Fruit fly (Drosophila melanogaster) Kc167 (cell line): ENCODE data around the gene CG14787.

ENCODE experiments used
- Myc ChIP-seq: fragments of >200 bp; optimal IDR thresholded peaks from 2 replicates; lab custom pipeline; 2017; ENCODE audit warnings: missing external identifiers
- Sin3A ChIP-seq: fragments of >200 bp; optimal IDR thresholded peaks from 2 replicates; lab custom pipeline; 2018; ENCODE audit warnings: missing external identifiers
- h ChIP-seq: fragments of >200 bp; optimal IDR thresholded peaks from 3 replicates; lab custom pipeline; 2018; ENCODE audit warnings: missing external identifiers
- insv ChIP-seq: fragments of >200 bp; optimal IDR thresholded peaks from 3 replicates; lab custom pipeline; 2018; ENCODE audit warnings: missing external identifiers
- psq ChIP-seq: fragments of >200 bp; optimal IDR thresholded peaks from 2 replicates; lab custom pipeline; 2017; ENCODE audit warnings: missing external identifiers
- ttk ChIP-seq: sonication (Bioruptor generic); optimal IDR thresholded peaks from 2 replicates; lab custom pipeline; 2017; ENCODE audit warnings: missing external identifiers

The CG14787 gene

DNA sequence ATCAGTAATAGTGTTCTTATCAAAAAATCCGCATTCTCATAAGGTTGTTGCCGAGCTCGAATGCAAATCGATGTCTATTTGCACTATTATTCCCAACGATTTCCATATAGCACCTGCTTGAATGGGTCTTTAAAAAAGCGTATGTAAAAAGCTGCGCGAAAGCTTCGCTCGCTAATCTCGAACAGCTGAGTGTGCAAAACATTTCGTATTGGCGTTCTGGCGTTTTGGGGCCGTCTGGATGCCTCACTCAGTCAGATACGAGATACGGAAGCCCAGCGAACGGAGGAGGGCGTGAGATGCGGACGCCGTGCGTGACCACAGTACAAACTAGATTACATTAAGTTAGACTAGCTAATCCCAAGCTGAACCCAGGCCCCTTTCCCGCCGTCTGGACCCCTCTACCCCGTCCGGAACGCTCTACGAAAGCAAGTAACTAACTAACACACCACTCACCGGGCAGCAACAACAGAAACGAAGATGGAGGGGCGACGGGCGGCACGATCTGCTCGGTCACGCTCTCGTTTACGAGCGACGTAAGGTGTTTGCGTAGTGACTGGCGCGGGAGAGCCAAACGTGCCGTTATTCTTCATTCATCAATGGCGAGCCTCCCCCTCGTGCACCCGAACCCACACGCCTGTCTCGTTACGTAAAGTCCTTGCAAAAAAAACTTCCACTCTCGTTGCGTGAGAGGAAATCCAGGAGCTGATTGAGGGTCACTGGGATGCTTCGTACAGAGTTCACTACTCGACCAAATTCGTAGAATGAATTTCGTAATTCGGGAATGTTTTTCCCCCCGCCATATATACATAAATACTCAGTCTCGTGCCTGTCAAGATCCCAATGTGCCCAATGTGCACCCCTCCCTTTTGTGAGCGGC is 5.3 kb upstream of the CG14787 start:
- no peak for TF ChIP-seq Myc (lab: Kevin White, UChicago)
- no peak for TF ChIP-seq ttk (lab: Kevin White, UChicago)
- no peak for TF ChIP-seq psq (lab: Kevin White, UChicago)
- no peak for TF ChIP-seq h (lab: Kevin White, UChicago)
- no peak for TF ChIP-seq Sin3A (lab: Kevin White, UChicago)
- no peak for TF ChIP-seq insv (lab: Kevin White, UChicago)

dm6 chrX:1465707-1466504 is 4.4 kb upstream of the CG14787 start, which contains the start of the genes O-fut2 and CG14777:
Gene O-fut2 (minus strand): TSS chrX:1465996.
Gene CG14777 (plus strand): TSS chrX:1466134.
- TF ChIP-seq insv (lab: Kevin White, UChicago) (no peak), psq (lab: Kevin White, UChicago) (no peak), ttk (lab: Kevin White, UChicago) (no peak), Myc (lab: Kevin White, UChicago) (no peak), Sin3A (lab: Kevin White, UChicago) (no peak), h (lab: Kevin White, UChicago) (no peak)

DNA sequence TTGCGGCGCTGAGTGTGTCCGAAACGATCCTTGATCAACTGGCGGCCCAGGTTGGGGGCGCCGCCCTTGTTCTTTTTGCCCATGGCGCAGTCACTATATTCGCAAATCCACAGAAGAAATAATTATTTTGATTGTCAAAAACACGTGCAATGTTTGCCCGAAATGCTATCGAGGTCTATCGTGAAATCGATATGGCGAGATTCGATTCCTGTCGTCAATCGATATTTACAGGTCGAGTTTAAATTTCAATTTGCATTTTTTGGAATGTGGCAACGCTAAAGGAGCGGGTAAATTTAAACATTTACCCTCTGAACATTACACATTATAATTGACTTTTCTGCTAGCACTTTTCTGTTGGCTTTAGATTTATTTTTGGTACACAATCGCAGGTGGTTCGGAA is 2.6 kb upstream of the CG14787 start, which contains the start of gene Ns3:
Gene Ns3 (minus strand): TSS at position 188 of the 400 bp plus-strand sequence.
- TF ChIP-seq Myc (lab: Kevin White, UChicago) (no peak), psq (lab: Kevin White, UChicago) (no peak), insv (lab: Kevin White, UChicago) (no peak), Sin3A (lab: Kevin White, UChicago) (no peak), h (lab: Kevin White, UChicago) (no peak), ttk (lab: Kevin White, UChicago) (no peak)

dm6 chrX:1460278-1460872 is 1.1 kb downstream of the CG14787 start, which contains the start of gene Lrpprc2:
Gene Lrpprc2 (minus strand): TSS chrX:1460617.
- TF ChIP-seq insv (lab: Kevin White, UChicago) (no peak), ttk (lab: Kevin White, UChicago) (no peak), Sin3A (lab: Kevin White, UChicago) (no peak), h (lab: Kevin White, UChicago) (no peak), psq (lab: Kevin White, UChicago) (no peak), Myc (lab: Kevin White, UChicago) (no peak)

DNA sequence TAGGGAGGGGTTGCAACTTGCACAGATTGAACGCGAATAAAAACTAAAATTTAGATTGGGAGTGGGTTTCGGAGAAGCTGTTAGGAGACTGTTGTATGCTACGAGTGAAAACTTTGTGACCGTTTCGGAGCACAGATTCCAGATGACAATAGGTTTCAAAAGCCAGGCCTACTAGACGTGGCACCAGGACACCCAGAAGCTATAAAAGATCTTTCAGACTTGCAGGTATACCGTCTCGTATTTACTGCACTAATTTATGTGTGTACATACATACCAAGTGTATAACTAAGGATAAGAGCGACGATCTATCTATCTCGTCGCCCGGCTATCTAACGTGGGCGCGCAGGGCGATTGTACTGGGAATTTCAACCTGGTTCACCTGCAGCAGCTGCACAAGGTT is 4.5 kb downstream of the CG14787 start, which contains the start of gene CG14785:
Gene CG14785 (minus strand): TSS at position 101 of the 400 bp plus-strand sequence.
- TF ChIP-seq Sin3A (lab: Kevin White, UChicago) (no peak), insv (lab: Kevin White, UChicago) (no peak), ttk (lab: Kevin White, UChicago) (no peak), Myc (lab: Kevin White, UChicago) (no peak), psq (lab: Kevin White, UChicago) (no peak), h (lab: Kevin White, UChicago) (no peak)

DNA sequence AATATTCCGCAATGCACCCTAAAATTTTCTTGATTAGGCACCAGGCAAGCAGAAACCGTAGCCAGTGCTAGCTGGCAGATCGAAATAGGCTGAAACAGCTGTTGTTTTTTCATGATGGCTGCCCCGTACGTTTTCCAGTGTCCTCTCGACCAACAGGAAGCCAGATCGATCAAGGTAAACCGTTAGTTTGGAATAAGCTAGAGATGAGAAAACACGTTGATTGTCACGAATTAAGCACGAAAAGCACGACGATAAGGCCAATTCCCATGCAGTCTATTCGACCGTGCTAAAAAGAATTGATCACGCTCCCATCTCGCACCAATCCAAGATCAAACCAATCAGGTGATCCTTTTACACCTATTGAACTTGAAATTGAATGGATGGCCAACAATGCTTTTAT is 6.6 kb downstream of the CG14787 start:
- no peak for TF ChIP-seq ttk (lab: Kevin White, UChicago)
- TF ChIP-seq Sin3A (lab: Kevin White, UChicago) = no peak
- TF ChIP-seq insv (lab: Kevin White, UChicago) = no peak
- no peak for TF ChIP-seq psq (lab: Kevin White, UChicago)
- TF ChIP-seq h (lab: Kevin White, UChicago) = no peak
- TF ChIP-seq Myc (lab: Kevin White, UChicago) = no peak

dm6 chrX:1452130-1452529 is 9.3 kb downstream of the CG14787 start, which contains the start of gene Gr2a:
Gene Gr2a (plus strand): TSS chrX:1452430.
- TF ChIP-seq insv (lab: Kevin White, UChicago) = no peak
- TF ChIP-seq psq (lab: Kevin White, UChicago) = no peak

DNA sequence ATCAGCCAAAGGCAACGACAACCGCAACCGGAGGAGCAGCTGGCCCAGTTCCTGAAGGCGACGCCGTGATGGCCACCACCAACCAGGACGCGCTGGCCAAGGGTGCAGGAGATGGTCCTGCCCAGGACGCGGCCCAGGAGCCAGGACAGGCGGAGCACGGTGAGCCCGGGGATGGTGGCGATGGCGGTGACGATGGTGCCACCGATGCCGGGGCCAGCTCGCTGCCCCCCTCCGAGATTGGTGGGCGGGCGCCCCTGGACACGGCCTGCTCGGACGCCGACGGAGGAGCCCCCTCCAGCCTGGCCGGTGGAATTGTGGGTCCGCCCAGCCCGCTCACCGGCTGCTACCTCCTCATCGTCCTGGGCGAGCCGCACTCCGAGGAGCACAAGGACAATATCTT is 47.2 kb downstream of the CG14787 start:
- TF ChIP-seq h (lab: Kevin White, UChicago) (no peak), ttk (lab: Kevin White, UChicago) (no peak), Sin3A (lab: Kevin White, UChicago) (no peak)

DNA sequence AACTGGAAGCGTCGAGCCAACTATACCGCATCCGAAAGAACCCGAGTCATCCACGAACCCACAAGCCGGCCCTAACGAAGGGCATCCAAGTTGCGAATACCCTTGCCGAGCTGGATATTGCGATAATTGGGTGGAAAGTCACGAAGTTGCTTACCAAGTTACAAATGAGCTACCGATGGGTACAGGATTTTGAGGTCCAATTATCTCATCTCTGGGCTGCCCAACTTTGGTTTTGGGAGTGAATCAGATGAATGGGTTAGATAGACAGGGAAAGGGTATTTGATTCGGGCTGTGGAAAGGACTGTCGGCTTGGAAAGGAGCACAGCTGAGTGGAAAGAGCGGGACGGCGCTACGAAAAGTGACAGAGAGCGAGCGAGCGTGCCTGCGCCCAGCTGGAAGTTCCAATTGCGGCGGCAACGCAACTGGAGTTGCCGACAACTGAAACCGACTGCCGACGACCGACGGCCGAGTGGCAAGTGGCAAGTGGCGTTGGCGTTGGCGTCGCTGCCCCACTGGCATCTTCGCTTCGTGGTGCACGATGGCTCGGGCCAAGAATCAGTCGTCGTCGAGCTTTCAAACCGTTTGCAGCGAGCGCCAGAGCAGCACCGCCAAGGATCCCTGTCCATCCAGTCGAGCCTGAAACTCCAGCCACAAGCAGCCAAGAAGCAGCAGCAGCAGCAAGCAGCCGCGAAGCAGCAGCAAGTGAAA is 50.1 kb downstream of the CG14787 start:
- TF ChIP-seq ttk (lab: Kevin White, UChicago) (no peak), Myc (lab: Kevin White, UChicago) (no peak), Sin3A (lab: Kevin White, UChicago) (no peak), h (lab: Kevin White, UChicago) (no peak), insv (lab: Kevin White, UChicago) (no peak), psq (lab: Kevin White, UChicago) (no peak)
